Worm (Caenorhabditis elegans) whole organism, mixed stage, embryonic: Measurements from ENCODE around the gene Y51H7C.3.

Experiments
- ces-1 ChIP-seq: fragments of 150-350 bp; optimal IDR thresholded peaks from 2 replicates; lab custom pipeline; 2014; ENCODE audit warnings: missing biosample characterization, missing genetic modification reagents, missing genetic modification characterization
- flh-1 ChIP-seq: fragments of 200-800 bp; sonication (Bioruptor generic); optimal IDR thresholded peaks from 2 replicates; lab custom pipeline; 2018; ENCODE audit warnings: mild to moderate bottlenecking, missing genetic modification characterization, moderate library complexity, missing compliant biosample characterization
- nhr-12 ChIP-seq: fragments of 150-350 bp; optimal IDR thresholded peaks from 2 replicates; lab custom pipeline; 2014; ENCODE audit warnings: missing biosample characterization, missing genetic modification characterization
- pha-4 ChIP-seq: fragments of 150-350 bp; optimal IDR thresholded peaks from 2 replicates; lab custom pipeline; 2018; ENCODE audit warnings: missing biosample characterization, missing genetic modification reagents, missing genetic modification characterization
- snpc-4 ChIP-seq: fragments of 150-350 bp; optimal IDR thresholded peaks from 2 replicates; lab custom pipeline; 2014; ENCODE audit warnings: missing biosample characterization, missing genetic modification characterization
- unc-120 ChIP-seq: sonication (generic microtip); optimal IDR thresholded peaks from 2 replicates; lab custom pipeline; 2017; ENCODE audit warnings: missing genetic modification characterization, missing compliant biosample characterization; ENCODE audit not compliant: poor library complexity, severe bottlenecking
- ztf-11 ChIP-seq: fragments of 150-350 bp; optimal IDR thresholded peaks from 2 replicates; lab custom pipeline; 2014; ENCODE audit warnings: missing biosample characterization, missing genetic modification characterization

DNA sequence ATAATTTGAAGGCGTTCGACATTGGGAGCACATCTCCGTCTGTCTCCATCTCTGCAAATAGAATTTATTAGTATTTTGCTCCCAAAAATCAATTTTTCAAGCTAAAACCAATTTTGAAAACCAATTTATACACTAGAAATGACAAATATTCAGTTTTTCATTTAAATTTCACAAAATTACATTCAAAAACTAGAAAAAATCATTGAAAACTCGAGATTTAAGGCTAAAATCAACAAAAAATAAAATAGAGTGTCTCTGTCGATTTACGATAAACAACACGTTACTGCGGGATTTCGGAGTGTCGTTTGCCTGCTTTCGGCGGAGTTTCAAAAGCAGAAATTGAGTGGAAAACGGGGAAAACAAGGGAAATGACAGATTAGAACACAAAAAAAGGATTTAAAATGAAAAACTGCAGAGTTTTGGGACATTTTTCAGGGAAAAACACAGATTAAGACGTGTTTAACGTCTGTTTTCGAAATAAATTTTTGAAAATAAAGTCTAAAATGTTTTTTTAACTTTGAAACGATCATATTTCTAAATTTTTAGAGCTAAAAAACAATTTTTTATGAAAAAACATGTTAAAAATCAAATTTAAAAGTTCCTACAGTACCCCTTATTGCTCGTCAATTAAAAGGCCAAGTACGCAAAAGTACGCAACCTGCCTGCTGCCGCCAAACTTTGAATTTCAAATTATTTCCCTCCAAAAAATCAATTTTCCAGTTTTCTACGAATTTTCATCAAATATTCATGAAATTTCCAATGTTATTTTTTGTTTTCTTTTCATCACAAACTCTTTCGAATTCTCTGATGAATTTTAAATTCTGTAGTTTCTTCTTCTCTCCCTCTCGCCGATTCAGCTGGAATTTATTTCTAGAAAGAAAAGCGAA, 598 bp upstream of the Y51H7C.3 start, which contains the start of gene nol-6:
- TF ChIP-seq ztf-11 (tag; lab: Kevin White, UChicago) (no peak), ces-1 (peak; percentile 40), flh-1 (GFP tag; lab: Kevin White, UChicago) (no peak), unc-120 (tag; lab: Kevin White, UChicago) (no peak), pha-4 (no peak), nhr-12 (tag; lab: Kevin White, UChicago) (no peak), snpc-4 (tag; lab: Kevin White, UChicago) (no peak)
